Worm (Caenorhabditis elegans) whole organism, L1 larva: ENCODE results near the gene K07F5.8.
A peak's percentile ranks its signal among the peaks of the same experiment; 100 is the strongest.

Experiments used
- C34B4.2 ChIP-seq: sonication (generic microtip); optimal IDR thresholded peaks from 2 replicates; lab custom pipeline; 2017; ENCODE audit warnings: mild to moderate bottlenecking, missing genetic modification characterization, missing compliant biosample characterization
- ama-1 ChIP-seq: fragments of 150-350 bp; optimal IDR thresholded peaks from 2 replicates; lab custom pipeline; 2014
- blmp-1 ChIP-seq: fragments of 150-350 bp; optimal IDR thresholded peaks from 2 replicates; lab custom pipeline; 2014; ENCODE audit warnings: missing biosample characterization, missing genetic modification characterization
- ceh-88 ChIP-seq: fragments of 200-800 bp; sonication (Bioruptor generic); IDR thresholded peaks from 2 replicates; pipeline ENCODE4 v1.3.6; 2022; ENCODE audit warnings: missing genetic modification characterization, missing compliant biosample characterization
- ceh-90 ChIP-seq: sonication (generic microtip); optimal IDR thresholded peaks from 2 replicates; lab custom pipeline; 2016; ENCODE audit warnings: missing genetic modification characterization, missing compliant biosample characterization
- ces-1 ChIP-seq: fragments of 150-350 bp; optimal IDR thresholded peaks from 2 replicates; lab custom pipeline; 2014; ENCODE audit warnings: missing biosample characterization, missing genetic modification reagents, missing genetic modification characterization
- dsc-1 ChIP-seq: sonication (generic microtip); optimal IDR thresholded peaks from 2 replicates; lab custom pipeline; 2016; ENCODE audit warnings: mild to moderate bottlenecking, missing genetic modification characterization, missing compliant biosample characterization
- egl-13 ChIP-seq: sonication (generic microtip); optimal IDR thresholded peaks from 2 replicates; lab custom pipeline; 2016; ENCODE audit warnings: missing genotype, missing genetic modification reagents, missing genetic modification characterization, missing compliant biosample characterization
- elt-2 ChIP-seq: sonication (generic microtip); optimal IDR thresholded peaks from 2 replicates; lab custom pipeline; 2016; ENCODE audit warnings: missing genetic modification characterization, mild to moderate bottlenecking, inconsistent platforms, missing compliant biosample characterization, missing genetic modification reagents
- elt-3 ChIP-seq, 6 experiments: fragments of 150-350 bp in 1 of 6; sonication (generic microtip); optimal IDR thresholded peaks; 2 replicates each; lab custom pipeline; 2017 to 2018; ENCODE audit warnings: missing biosample characterization in 6 of 6, missing genetic modification characterization in 6 of 6, inconsistent platforms in 1 of 6
- fkh-8 ChIP-seq: sonication (generic microtip); optimal IDR thresholded peaks from 2 replicates; lab custom pipeline; 2016; ENCODE audit warnings: mild to moderate bottlenecking, missing genetic modification characterization, missing compliant biosample characterization
- fos-1 ChIP-seq: fragments of 150-350 bp; optimal IDR thresholded peaks from 2 replicates; lab custom pipeline; 2014; ENCODE audit warnings: missing biosample characterization, missing genetic modification characterization
- grh-1 ChIP-seq: fragments of 200-800 bp; sonication (Bioruptor generic); IDR thresholded peaks from 2 replicates; pipeline ENCODE4 v1.3.6; 2022; ENCODE audit warnings: missing genetic modification reagents, missing genetic modification characterization, missing compliant biosample characterization
- isw-1 ChIP-seq: fragments of 200-800 bp; sonication (Bioruptor generic); IDR thresholded peaks from 2 replicates; pipeline ENCODE4 v1.3.6; 2022; ENCODE audit warnings: missing genetic modification characterization, missing compliant biosample characterization
- lin-14 ChIP-seq: fragments of 200-800 bp; sonication (Bioruptor generic); optimal IDR thresholded peaks from 2 replicates; lab custom pipeline; 2018; ENCODE audit warnings: mild to moderate bottlenecking, missing genetic modification characterization, moderate library complexity, missing compliant biosample characterization
- lin-15B ChIP-seq: fragments of 150-350 bp; sonication (generic microtip); optimal IDR thresholded peaks from 3 replicates; lab custom pipeline; 2014; ENCODE audit warnings: missing biosample characterization, missing genetic modification characterization
- lin-35 ChIP-seq, 2 experiments: fragments of 150-350 bp; optimal IDR thresholded peaks; 2 replicates each; lab custom pipeline; 2014; ENCODE audit warnings: missing biosample characterization in 2 of 2, missing genetic modification characterization in 2 of 2, missing genetic modification reagents in 2 of 2
- mdl-1 ChIP-seq, 2 experiments: fragments of 150-350 bp; optimal IDR thresholded peaks; 2 replicates each; lab custom pipeline; 2014 to 2017; ENCODE audit warnings: missing biosample characterization in 2 of 2, missing genetic modification characterization in 2 of 2, inconsistent platforms in 1 of 2
- nhr-19 ChIP-seq: fragments of 200-800 bp; sonication (Bioruptor generic); conservative IDR thresholded peaks from 2 replicates; pipeline ENCODE4 v1.3.6; 2022; ENCODE audit warnings: missing genetic modification characterization, missing compliant biosample characterization
- nhr-20 ChIP-seq: sonication (generic microtip); optimal IDR thresholded peaks from 2 replicates; lab custom pipeline; 2016; ENCODE audit warnings: mild to moderate bottlenecking, missing genetic modification characterization, missing compliant biosample characterization
- nhr-71 ChIP-seq: sonication (generic microtip); optimal IDR thresholded peaks from 2 replicates; lab custom pipeline; 2016; ENCODE audit warnings: mild to moderate bottlenecking, missing genetic modification characterization, moderate library complexity, missing compliant biosample characterization
- nhr-76 ChIP-seq: sonication (generic microtip); optimal IDR thresholded peaks from 2 replicates; lab custom pipeline; 2017; ENCODE audit warnings: missing biosample characterization, missing genetic modification characterization
- nhr-85 ChIP-seq: sonication (generic microtip); peaks from one replicate; lab custom pipeline; 2016; ENCODE audit warnings: missing genetic modification characterization, inconsistent platforms, missing compliant biosample characterization
- pqm-1 ChIP-seq: sonication (generic microtip); optimal IDR thresholded peaks from 3 replicates; lab custom pipeline; 2017; ENCODE audit warnings: missing biosample characterization, missing genetic modification characterization
- snpc-4 ChIP-seq: fragments of 150-350 bp; optimal IDR thresholded peaks from 2 replicates; lab custom pipeline; 2014; ENCODE audit warnings: missing biosample characterization, missing genetic modification characterization
- sptf-1 ChIP-seq: fragments of 150-350 bp; optimal IDR thresholded peaks from 2 replicates; lab custom pipeline; 2014; ENCODE audit warnings: missing biosample characterization, missing genetic modification characterization
- swsn-7 ChIP-seq: sonication (generic microtip); optimal IDR thresholded peaks from 2 replicates; lab custom pipeline; 2016; ENCODE audit warnings: missing genetic modification characterization, missing compliant biosample characterization
- tlp-1 ChIP-seq: fragments of 150-350 bp; optimal IDR thresholded peaks from 2 replicates; lab custom pipeline; 2014; ENCODE audit warnings: missing biosample characterization, missing genetic modification characterization
- unc-98 ChIP-seq: fragments of 200-800 bp; sonication (Bioruptor generic); IDR thresholded peaks from 2 replicates; pipeline ENCODE4 v1.3.6; 2022; ENCODE audit warnings: missing genetic modification characterization, missing compliant biosample characterization
- zag-1 ChIP-seq: fragments of 150-350 bp; optimal IDR thresholded peaks from 2 replicates; lab custom pipeline; 2014; ENCODE audit warnings: missing biosample characterization, missing genetic modification characterization
- ztf-4 ChIP-seq: fragments of 150-350 bp; optimal IDR thresholded peaks from 2 replicates; lab custom pipeline; 2014; ENCODE audit warnings: missing biosample characterization, missing genetic modification characterization

The K07F5.8 gene

ce11 chrIV:9802711-9803110, 46.8 kb downstream of the K07F5.8 start, which contains the start of gene fat-3 (continued):
- no peak for TF ChIP-seq egl-13 (tag; lab: Kevin White, UChicago)
- no peak for TF ChIP-seq C34B4.2 (tag; lab: Kevin White, UChicago)
- TF ChIP-seq ztf-4 = no peak
- TF ChIP-seq ceh-88 (GFP tag; lab: Robert Waterston, UW) = no peak
- TF ChIP-seq lin-15B (tag; lab: Kevin White, UChicago) = no peak
- no peak for TF ChIP-seq ces-1 (GFP tag; lab: Kevin White, UChicago)
- no peak for TF ChIP-seq ceh-90 (tag; lab: Kevin White, UChicago)
- no peak for TF ChIP-seq fos-1 (tag; lab: Kevin White, UChicago)
- TF ChIP-seq mdl-1 (tag; optimal IDR thresholded peaks at IDR 0.05; lab: Kevin White, UChicago) = no peak
- no peak for TF ChIP-seq isw-1
- TF ChIP-seq grh-1 (GFP tag; lab: Robert Waterston, UW) = no peak
- TF ChIP-seq unc-98 (GFP tag; lab: Robert Waterston, UW) = no peak

- TF ChIP-seq nhr-85 (tag; lab: Kevin White, UChicago) (peak; percentile 25), nhr-20 (tag; lab: Kevin White, UChicago) (peak; percentile 9), elt-2 (tag; lab: Kevin White, UChicago) (peak; percentile 95), swsn-7 (tag; lab: Kevin White, UChicago) (no peak), blmp-1 (tag; lab: Kevin White, UChicago) (peak; percentile 16), lin-35 (GFP tag; optimal IDR thresholded peaks at IDR 0.05; lab: Kevin White, UChicago) (peak in 1 of 2 experiments; percentile 49), pqm-1 (tag; lab: Kevin White, UChicago) (peak; percentile 88), elt-3 (tag; optimal IDR thresholded peaks at IDR 0.05; lab: Kevin White, UChicago) (peak in 1 of 6 experiments; percentile 23), zag-1 (tag; lab: Kevin White, UChicago) (no peak), tlp-1 (peak; percentile 84), lin-14 (GFP tag; lab: Kevin White, UChicago) (peak; percentile 33), nhr-71 (peak; percentile 19), snpc-4 (tag; lab: Kevin White, UChicago) (no peak), nhr-76 (tag; lab: Kevin White, UChicago) (no peak)
These were observed 48.1 kb downstream of the K07F5.8 start for ce11 chrIV:9801418-9801817.

- TF ChIP-seq ama-1 (lab: Kevin White, UChicago) (no peak), elt-3 (tag; optimal IDR thresholded peaks at IDR 0.05; lab: Kevin White, UChicago) (no peak), isw-1 (no peak), elt-2 (tag; lab: Kevin White, UChicago) (peak; percentile 40), nhr-19 (0 out of 2 replicates have a peak, but pooled peaks have one; percentile 9), dsc-1 (tag; lab: Kevin White, UChicago) (peak; percentile 42)
These were observed 49.9 kb downstream of the K07F5.8 start for ce11 chrIV:9799664-9800063.

ce11 chrIV:9799129-9799528, 50.4 kb downstream of the K07F5.8 start, which contains the start of gene fat-4:
Gene fat-4, plus strand, starts transcription at chrIV:9799429.
- TF ChIP-seq fkh-8 (tag; lab: Kevin White, UChicago) = no peak
- TF ChIP-seq snpc-4 (tag; lab: Kevin White, UChicago) = no peak
- no peak for TF ChIP-seq sptf-1 (tag; lab: Kevin White, UChicago)
